Worm (Caenorhabditis elegans) whole organism, L1 larva: ENCODE results near the gene T25B9.5.

Experiments
- efl-1 ChIP-seq, 4 experiments: fragments of 150-350 bp; optimal IDR thresholded peaks in 3 of 4; peaks in 1 of 4; 1 replicate in 1 of 4; 2 replicates in 3 of 4; lab custom pipeline; 2014; ENCODE audit warnings: missing biosample characterization in 2 of 4, missing genetic modification characterization in 2 of 4, missing genetic modification reagents in 2 of 4
- lsy-2 ChIP-seq, 2 experiments: fragments of 150-350 bp; optimal IDR thresholded peaks; 2 replicates each; lab custom pipeline; 2014; ENCODE audit warnings: missing biosample characterization in 2 of 2, missing genetic modification characterization in 2 of 2
- mdl-1 ChIP-seq, 2 experiments: fragments of 150-350 bp; optimal IDR thresholded peaks; 2 replicates each; lab custom pipeline; 2014 to 2017; ENCODE audit warnings: missing biosample characterization in 2 of 2, missing genetic modification characterization in 2 of 2, inconsistent platforms in 1 of 2
- nhr-11 ChIP-seq: fragments of 150-350 bp; optimal IDR thresholded peaks from 2 replicates; lab custom pipeline; 2014; ENCODE audit warnings: missing biosample characterization, missing genetic modification characterization
- nhr-237 ChIP-seq: fragments of 150-350 bp; optimal IDR thresholded peaks from 2 replicates; lab custom pipeline; 2014; ENCODE audit warnings: missing biosample characterization, missing genetic modification characterization
- nhr-77 ChIP-seq: fragments of 150-350 bp; optimal IDR thresholded peaks from 2 replicates; lab custom pipeline; 2014; ENCODE audit warnings: missing biosample characterization, missing genetic modification characterization
- skn-1 ChIP-seq: fragments of 150-350 bp; optimal IDR thresholded peaks from 2 replicates; lab custom pipeline; 2014; ENCODE audit warnings: missing biosample characterization, missing genetic modification characterization
- tlp-1 ChIP-seq: fragments of 150-350 bp; optimal IDR thresholded peaks from 2 replicates; lab custom pipeline; 2014; ENCODE audit warnings: missing biosample characterization, missing genetic modification characterization
- unc-130 ChIP-seq: fragments of 150-350 bp; optimal IDR thresholded peaks from 2 replicates; lab custom pipeline; 2017; ENCODE audit warnings: missing biosample characterization, missing genetic modification characterization, inconsistent platforms
- unc-62 ChIP-seq: fragments of 150-350 bp; optimal IDR thresholded peaks from 2 replicates; lab custom pipeline; 2014; ENCODE audit warnings: missing biosample characterization, missing genetic modification reagents, missing genetic modification characterization
- unc-98 ChIP-seq: fragments of 200-800 bp; sonication (Bioruptor generic); IDR thresholded peaks from 2 replicates; pipeline ENCODE4 v1.3.6; 2022; ENCODE audit warnings: missing genetic modification characterization, missing compliant biosample characterization

ce11 chrIV:10768146-10768636 lies 13.6 kb upstream of the T25B9.5 start, which contains the start of gene T25B9.8:
- TF ChIP-seq unc-98 (no peak), tlp-1 (tag; lab: Kevin White, UChicago) (no peak), nhr-77 (no peak), efl-1 (optimal IDR thresholded peaks at IDR 0.05; lab: Kevin White, UChicago) (peak in 1 of 2 experiments; percentile 42), efl-1 (GFP tag; optimal IDR thresholded peaks at IDR 0.05 in 1 of 2; lab: Kevin White, UChicago) (peak; percentile 61 to 93), skn-1 (tag; lab: Kevin White, UChicago) (no peak), lsy-2 (tag; optimal IDR thresholded peaks at IDR 0.05; lab: Kevin White, UChicago) (peak in 1 of 2 experiments; percentile 18), nhr-237 (tag; lab: Kevin White, UChicago) (no peak), unc-130 (no peak), unc-62 (no peak), nhr-11 (tag; lab: Kevin White, UChicago) (no peak), mdl-1 (tag; optimal IDR thresholded peaks at IDR 0.05; lab: Kevin White, UChicago) (no peak)
